Worm (Caenorhabditis elegans) whole organism, L1 larva: ENCODE measurements around the gene fipr-3.

ENCODE experiments used
- dpl-1 ChIP-seq, 3 experiments: fragments of 150-350 bp in 2 of 3; sonication (generic microtip) in 1 of 3; optimal IDR thresholded peaks; 2 replicates each; lab custom pipeline; 2014 to 2017; ENCODE audit warnings: missing biosample characterization in 3 of 3, missing genetic modification characterization in 3 of 3, missing genetic modification reagents in 3 of 3
- elt-3 ChIP-seq, 6 experiments: fragments of 150-350 bp in 1 of 6; sonication (generic microtip); optimal IDR thresholded peaks; 2 replicates each; lab custom pipeline; 2017 to 2018; ENCODE audit warnings: missing biosample characterization in 6 of 6, missing genetic modification characterization in 6 of 6, inconsistent platforms in 1 of 6

DNA sequence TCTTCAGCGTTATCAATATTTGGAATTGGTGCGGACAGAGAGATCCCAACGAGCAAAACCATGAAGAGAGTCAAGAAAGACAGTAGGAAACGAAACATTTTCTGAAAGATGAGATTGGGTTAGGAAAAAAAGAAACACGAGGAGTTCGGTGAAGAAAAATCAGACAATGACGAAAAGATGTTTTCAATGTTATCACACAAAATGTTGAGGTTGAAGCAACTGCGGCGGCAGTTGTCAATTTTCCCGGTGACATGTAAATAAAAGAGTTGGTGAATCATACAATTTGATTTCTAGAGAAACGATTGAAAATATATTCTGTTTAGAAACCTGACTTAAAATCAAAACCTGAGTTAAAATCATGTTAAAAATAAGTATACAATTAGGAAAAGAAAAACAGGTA lies 30.5 kb downstream of the fipr-3 start, which contains the start of gene F23D12.7:
- TF ChIP-seq elt-3 (tag; optimal IDR thresholded peaks at IDR 0.05; lab: Kevin White, UChicago) (no peak), dpl-1 (GFP tag; optimal IDR thresholded peaks at IDR 0.05; lab: Kevin White, UChicago) (no peak)
